Fruit fly (Drosophila melanogaster) whole organism, embryonic: ENCODE measurements around the gene gkt.

Source experiments
- Bdp1 ChIP-seq: fragments of 200-800 bp; sonication (Bioruptor generic); optimal IDR thresholded peaks from 3 replicates; lab custom pipeline; 2016; ENCODE audit warnings: missing biosample characterization, missing genetic modification characterization
- Bgb ChIP-seq: fragments of 200-800 bp; sonication (Bioruptor generic); IDR thresholded peaks from 2 replicates; pipeline ENCODE4 v1.3.6; 2022; ENCODE audit warnings: missing biosample characterization, missing genetic modification characterization; ENCODE audit not compliant: partially characterized antibody
- CG12071 ChIP-seq: fragments of 200-800 bp; sonication (Bioruptor generic); optimal IDR thresholded peaks from 3 replicates; lab custom pipeline; 2018; ENCODE audit warnings: missing biosample characterization, mild to moderate bottlenecking, missing genetic modification characterization
- CG12236 ChIP-seq: fragments of 200-800 bp; sonication (Bioruptor generic); optimal IDR thresholded peaks from 2 replicates; lab custom pipeline; 2016; ENCODE audit warnings: missing biosample characterization, missing genetic modification characterization
- CG12769 ChIP-seq: fragments of 200-800 bp; sonication (Bioruptor generic); optimal IDR thresholded peaks from 2 replicates; lab custom pipeline; 2019; ENCODE audit warnings: missing biosample characterization, mild to moderate bottlenecking, missing genetic modification characterization, moderate library complexity
- CG13287 ChIP-seq: fragments of 200-800 bp; sonication (Bioruptor generic); IDR thresholded peaks from 2 replicates; pipeline ENCODE4 v1.3.6; 2022; ENCODE audit warnings: missing biosample characterization, missing genetic modification characterization; ENCODE audit not compliant: partially characterized antibody
- CG13624 ChIP-seq: fragments of 200-800 bp; sonication (Bioruptor generic); optimal IDR thresholded peaks from 2 replicates; lab custom pipeline; 2016; ENCODE audit warnings: missing biosample characterization, missing genetic modification characterization
- CG14860 ChIP-seq: fragments of 200-800 bp; sonication (Bioruptor generic); IDR thresholded peaks from 3 replicates; pipeline ENCODE4 v1.3.6; 2022; ENCODE audit warnings: missing biosample characterization, missing genetic modification characterization; ENCODE audit not compliant: partially characterized antibody
- CG1647 ChIP-seq: fragments of 200-800 bp; sonication (Bioruptor generic); optimal IDR thresholded peaks from 3 replicates; lab custom pipeline; 2016; ENCODE audit warnings: missing biosample characterization, missing genetic modification characterization
- CG16813 ChIP-seq: fragments of 200-800 bp; sonication (Bioruptor generic); IDR thresholded peaks from 3 replicates; pipeline ENCODE4 v1.3.6; 2022; ENCODE audit warnings: missing biosample characterization, missing genetic modification characterization; ENCODE audit not compliant: partially characterized antibody
- CG16815 ChIP-seq: fragments of 200-800 bp; sonication (Bioruptor generic); optimal IDR thresholded peaks from 3 replicates; lab custom pipeline; 2017; ENCODE audit warnings: missing biosample characterization, mild to moderate bottlenecking, missing genetic modification characterization
- CG2199 ChIP-seq: fragments of 200-800 bp; sonication (Bioruptor generic); IDR thresholded peaks from 3 replicates; pipeline ENCODE4 v1.3.6; 2022; ENCODE audit warnings: missing biosample characterization, missing genetic modification characterization
- CG34224 ChIP-seq: fragments of 200-800 bp; sonication (Bioruptor generic); IDR thresholded peaks from 3 replicates; pipeline ENCODE4 v1.3.6; 2022; ENCODE audit warnings: missing biosample characterization, missing genetic modification characterization; ENCODE audit not compliant: partially characterized antibody
- CG3726 ChIP-seq: fragments of 200-800 bp; sonication (Bioruptor generic); IDR thresholded peaks from 3 replicates; pipeline ENCODE4, ENCODE4 v1.3.6; 2022; ENCODE audit warnings: missing biosample characterization, missing genetic modification characterization
- CG3995 ChIP-seq: fragments of 200-800 bp; sonication (Bioruptor generic); optimal IDR thresholded peaks from 3 replicates; lab custom pipeline; 2016; ENCODE audit warnings: missing biosample characterization, missing genetic modification characterization
- CG42726 ChIP-seq: fragments of 200-800 bp; sonication (Bioruptor generic); IDR thresholded peaks from 2 replicates; pipeline ENCODE4 v1.3.6; 2022; ENCODE audit warnings: missing biosample characterization, missing genetic modification characterization; ENCODE audit not compliant: partially characterized antibody
- CG6791 ChIP-seq: fragments of 200-800 bp; sonication (Bioruptor generic); IDR thresholded peaks from 3 replicates; pipeline ENCODE4 v1.3.6; 2022; ENCODE audit warnings: missing biosample characterization, missing genetic modification characterization; ENCODE audit not compliant: partially characterized antibody
- Dad ChIP-seq: fragments of 200-800 bp; sonication (Bioruptor generic); optimal IDR thresholded peaks from 3 replicates; lab custom pipeline; 2016; ENCODE audit warnings: missing biosample characterization, missing genetic modification characterization
- Dek ChIP-seq: fragments of 200-800 bp; sonication (Bioruptor generic); optimal IDR thresholded peaks from 3 replicates; lab custom pipeline; 2019; ENCODE audit warnings: missing biosample characterization, mild to moderate bottlenecking, missing genetic modification characterization, moderate library complexity
- E2f1 ChIP-seq: fragments of 200-800 bp; sonication (Bioruptor generic); IDR thresholded peaks from 2 replicates; pipeline ENCODE4 v1.3.6; 2022; ENCODE audit warnings: missing biosample characterization, missing genetic modification characterization
- Elba2 ChIP-seq: fragments of 200-800 bp; sonication (Bioruptor generic); optimal IDR thresholded peaks from 3 replicates; lab custom pipeline; 2016; ENCODE audit warnings: missing biosample characterization, missing genetic modification characterization
- HLH4C ChIP-seq: fragments of 200-800 bp; sonication (Bioruptor generic); IDR thresholded peaks from 3 replicates; pipeline ENCODE4 v1.3.6; 2022; ENCODE audit warnings: missing biosample characterization, missing genetic modification characterization; ENCODE audit not compliant: partially characterized antibody
- Pdp1 ChIP-seq, 2 experiments: fragments of 200-800 bp; sonication (Bioruptor generic); optimal IDR thresholded peaks; 3 replicates each; lab custom pipeline; 2016; ENCODE audit warnings: missing biosample characterization in 2 of 2, missing genetic modification characterization in 2 of 2, mild to moderate bottlenecking in 1 of 2, moderate library complexity in 1 of 2
- Rfx ChIP-seq: fragments of 200-800 bp; sonication (Bioruptor generic); IDR thresholded peaks from 2 replicates; pipeline ENCODE4 v1.3.6; 2022; ENCODE audit warnings: missing biosample characterization, missing genetic modification characterization
- Scr ChIP-seq: fragments of 200-800 bp; sonication (Bioruptor generic); IDR thresholded peaks from 2 replicates; pipeline ENCODE4 v1.3.6; 2022; ENCODE audit warnings: missing biosample characterization, missing genetic modification characterization; ENCODE audit not compliant: partially characterized antibody
- al ChIP-seq: fragments of 200-800 bp; sonication (Bioruptor generic); IDR thresholded peaks from 2 replicates; pipeline ENCODE4 v1.3.6; 2022; ENCODE audit warnings: missing biosample characterization, missing genetic modification characterization
- amos ChIP-seq: fragments of 200-800 bp; sonication (Bioruptor generic); IDR thresholded peaks from 2 replicates; pipeline ENCODE4 v1.3.6; 2022; ENCODE audit warnings: missing biosample characterization, missing genetic modification characterization; ENCODE audit not compliant: partially characterized antibody
- ara ChIP-seq: fragments of 200-800 bp; sonication (Bioruptor generic); IDR thresholded peaks from 2 replicates; pipeline ENCODE4 v1.3.6; 2022; ENCODE audit warnings: missing biosample characterization, missing genetic modification characterization
- ato ChIP-seq: fragments of 200-800 bp; sonication (Bioruptor generic); IDR thresholded peaks from 2 replicates; pipeline ENCODE4 v1.3.6; 2022; ENCODE audit warnings: missing biosample characterization, missing genetic modification characterization; ENCODE audit not compliant: partially characterized antibody
- cas ChIP-seq: fragments of 200-800 bp; sonication (Bioruptor generic); IDR thresholded peaks from 2 replicates; pipeline ENCODE4 v1.3.6; 2022; ENCODE audit warnings: missing biosample characterization, missing genetic modification characterization
- chinmo ChIP-seq: fragments of 200-800 bp; sonication (Bioruptor generic); IDR thresholded peaks from 4 replicates; pipeline ENCODE4 v1.3.6; 2022; ENCODE audit warnings: missing biosample characterization, missing genetic modification characterization; ENCODE audit not compliant: partially characterized antibody
- chm ChIP-seq: fragments of 200-800 bp; sonication (Bioruptor generic); IDR thresholded peaks from 2 replicates; pipeline ENCODE4 v1.3.6; 2022; ENCODE audit warnings: missing biosample characterization, missing genetic modification characterization
- crol ChIP-seq: fragments of 200-800 bp; sonication (Bioruptor generic); IDR thresholded peaks from 2 replicates; pipeline ENCODE4 v1.3.6; 2022; ENCODE audit warnings: missing biosample characterization, missing genetic modification characterization
- dati ChIP-seq: fragments of 200-800 bp; sonication (Bioruptor generic); IDR thresholded peaks from 2 replicates; pipeline ENCODE4 v1.3.6; 2022; ENCODE audit warnings: missing biosample characterization, missing genetic modification characterization
- exex ChIP-seq: fragments of 200-800 bp; sonication (Bioruptor generic); optimal IDR thresholded peaks from 4 replicates; lab custom pipeline; 2018; ENCODE audit warnings: missing biosample characterization, mild to moderate bottlenecking, missing genetic modification characterization, moderate library complexity
- hb ChIP-seq: fragments of 200-800 bp; sonication (Bioruptor generic); IDR thresholded peaks from 3 replicates; pipeline ENCODE4 v1.3.6; 2022; ENCODE audit warnings: missing biosample characterization, missing genetic modification characterization; ENCODE audit not compliant: partially characterized antibody
- knrl ChIP-seq: fragments of 200-800 bp; sonication (Bioruptor generic); IDR thresholded peaks from 3 replicates; pipeline ENCODE4 v1.3.6; 2022; ENCODE audit warnings: missing biosample characterization, missing genetic modification characterization; ENCODE audit not compliant: partially characterized antibody
- mld ChIP-seq: fragments of 200-800 bp; sonication (Bioruptor generic); IDR thresholded peaks from 3 replicates; pipeline ENCODE4 v1.3.6; 2022; ENCODE audit warnings: missing biosample characterization, missing genetic modification characterization; ENCODE audit not compliant: partially characterized antibody
- nerfin-2 ChIP-seq: fragments of 200-800 bp; sonication (Bioruptor generic); IDR thresholded peaks from 2 replicates; pipeline ENCODE4 v1.3.6; 2022; ENCODE audit warnings: missing biosample characterization, missing genetic modification characterization; ENCODE audit not compliant: partially characterized antibody
- nmo ChIP-seq: fragments of 200-800 bp; sonication (Bioruptor generic); optimal IDR thresholded peaks from 2 replicates; lab custom pipeline; 2018; ENCODE audit warnings: missing biosample characterization, mild to moderate bottlenecking, missing genetic modification characterization, moderate library complexity
- onecut ChIP-seq: fragments of 200-800 bp; sonication (Bioruptor generic); IDR thresholded peaks from 2 replicates; pipeline ENCODE4 v1.3.6; 2022; ENCODE audit warnings: missing biosample characterization, missing genetic modification characterization
- peb ChIP-seq: fragments of 200-800 bp; sonication (Bioruptor generic); IDR thresholded peaks from 2 replicates; pipeline ENCODE4 v1.3.6; 2022; ENCODE audit warnings: missing biosample characterization, missing genetic modification characterization
- slp2 ChIP-seq: fragments of 200-800 bp; sonication (Bioruptor generic); optimal IDR thresholded peaks from 2 replicates; lab custom pipeline; 2016; ENCODE audit warnings: missing biosample characterization, missing genetic modification characterization
- tna ChIP-seq: fragments of 200-800 bp; sonication (Bioruptor generic); IDR thresholded peaks from 2 replicates; pipeline ENCODE4 v1.3.6; 2022; ENCODE audit warnings: missing biosample characterization, missing genetic modification characterization; ENCODE audit not compliant: partially characterized antibody
- zen2 ChIP-seq: fragments of 200-800 bp; sonication (Bioruptor generic); IDR thresholded peaks from 3 replicates; pipeline ENCODE4 v1.3.6; 2022; ENCODE audit warnings: missing biosample characterization, missing genetic modification characterization; ENCODE audit not compliant: partially characterized antibody
- zfh1 ChIP-seq: fragments of 200-800 bp; sonication (Bioruptor generic); IDR thresholded peaks from 3 replicates; pipeline ENCODE4 v1.3.6; 2022; ENCODE audit warnings: missing biosample characterization, missing genetic modification characterization

The gkt gene

DNA sequence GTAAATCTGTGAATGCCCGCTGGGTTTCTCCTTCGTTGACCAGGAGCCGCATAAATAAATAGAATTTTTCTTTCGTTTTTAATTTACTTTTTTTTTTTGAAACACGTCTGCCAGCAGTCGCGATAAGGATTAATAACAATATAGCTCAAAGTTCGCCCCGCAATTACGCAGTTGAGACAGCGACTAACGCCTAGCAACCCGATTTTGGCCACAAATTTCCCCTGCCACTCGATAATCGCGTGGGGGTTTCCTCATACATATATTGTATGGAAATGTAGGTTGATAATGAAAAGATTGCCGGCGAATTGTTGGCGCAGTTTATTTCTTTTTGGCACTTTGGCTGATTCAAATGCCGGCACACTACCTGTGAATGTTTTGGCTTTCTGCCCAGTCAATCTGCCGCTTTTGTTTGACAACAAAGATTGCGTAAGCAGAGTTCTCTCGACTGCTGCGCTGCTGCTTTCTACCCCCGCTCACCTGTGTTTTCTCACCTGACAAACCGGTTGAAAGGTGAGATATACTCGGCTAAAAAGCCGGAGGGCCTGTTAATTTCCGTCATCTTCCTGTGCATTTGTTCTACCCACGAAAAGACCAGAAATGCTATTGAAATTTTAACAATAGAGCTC is 5.4 kb downstream of the gkt start (continued):
- peak in 1 of 2 experiments; percentile 97 for TF ChIP-seq Pdp1 (GFP tag; optimal IDR thresholded peaks at IDR 0.05; lab: Kevin White, UChicago)
- peak; percentile 70 for TF ChIP-seq exex (tag; lab: Kevin White, UChicago)
- no peak for TF ChIP-seq Dek (tag; lab: Kevin White, UChicago)
- 0 out of 3 replicates have a peak, but pooled peaks have one; percentile 32 for TF ChIP-seq CG34224 (GFP tag; lab: Robert Waterston, UW)
- TF ChIP-seq Rfx = peak; percentile 31; the same call in 1 of the 2 replicates
- no peak for TF ChIP-seq CG12071 (GFP tag; lab: Kevin White, UChicago)
- TF ChIP-seq slp2 = no peak
- no peak for TF ChIP-seq CG16815
- no peak for TF ChIP-seq peb (GFP tag; lab: Robert Waterston, UW)
- TF ChIP-seq onecut = no peak
- TF ChIP-seq CG12769 (tag; lab: Kevin White, UChicago) = peak; percentile 65
- no peak for TF ChIP-seq CG1647 (GFP tag; lab: Kevin White, UChicago)
- TF ChIP-seq Elba2 (GFP tag; lab: Kevin White, UChicago) = no peak
- no peak for TF ChIP-seq zfh1 (GFP tag; lab: Robert Waterston, UW)
- no peak for TF ChIP-seq CG3995 (GFP tag; lab: Kevin White, UChicago)
- peak; percentile 55; the same call in 1 of the 2 replicates for TF ChIP-seq crol
- 0 out of 3 replicates have a peak, but pooled peaks have one; percentile 28 for TF ChIP-seq CG2199

DNA sequence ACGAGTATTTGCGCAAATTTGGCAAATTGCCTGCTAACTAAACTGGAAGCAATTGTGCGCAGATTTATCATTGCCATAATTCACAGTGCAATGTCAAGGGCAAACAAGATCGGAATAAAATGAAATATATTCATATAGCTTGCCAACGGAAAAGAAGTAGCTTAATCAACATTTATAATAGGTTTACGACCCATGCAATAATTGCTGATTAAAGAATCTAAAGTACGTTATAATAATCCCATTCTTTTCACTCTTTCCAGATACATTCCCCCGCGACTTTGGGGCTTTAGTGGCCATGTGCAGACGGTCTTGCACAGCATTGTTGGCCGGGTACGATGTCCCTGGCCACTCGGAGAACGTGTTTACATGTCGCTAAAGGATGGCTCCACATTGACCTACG is 7.0 kb downstream of the gkt start:
- no peak for TF ChIP-seq dati (GFP tag; lab: Robert Waterston, UW)
- TF ChIP-seq Dad (GFP tag; lab: Kevin White, UChicago) = no peak
- TF ChIP-seq ara = no peak
- no peak for TF ChIP-seq nmo
- no peak for TF ChIP-seq al
- TF ChIP-seq CG13624 (GFP tag; lab: Kevin White, UChicago) = no peak
- TF ChIP-seq E2f1 (GFP tag; lab: Robert Waterston, UW) = no peak
- TF ChIP-seq cas (GFP tag; lab: Robert Waterston, UW) = no peak
- no peak for TF ChIP-seq CG3726 (GFP tag; lab: Robert Waterston, UW)
- TF ChIP-seq CG12236 (GFP tag; lab: Kevin White, UChicago) = no peak

DNA sequence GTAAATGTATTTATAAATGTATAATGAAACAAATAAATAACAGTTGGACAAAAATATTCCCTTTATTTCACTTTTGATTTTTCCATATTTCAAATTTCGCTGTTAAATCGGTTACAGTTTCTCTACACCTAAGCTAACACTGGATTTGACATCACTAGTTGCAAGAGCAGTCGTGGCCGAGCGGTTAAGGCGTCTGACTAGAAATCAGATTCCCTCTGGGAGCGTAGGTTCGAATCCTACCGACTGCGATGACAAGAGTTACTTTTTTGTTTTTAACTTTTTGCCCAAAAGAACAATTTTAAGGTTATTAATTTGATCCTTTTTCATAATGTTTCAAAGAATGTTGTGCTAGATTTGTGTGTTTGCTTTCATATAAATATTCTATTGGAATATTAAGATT is 9.7 kb downstream of the gkt start:
- TF ChIP-seq chinmo = 0 out of 4 replicates have a peak, but pooled peaks have one; percentile 65
- TF ChIP-seq CG16813 (GFP tag; lab: Robert Waterston, UW) = peak; percentile 89
- TF ChIP-seq zen2 (GFP tag; lab: Robert Waterston, UW) = peak; percentile 77; the same call in 2 of the 3 replicates
- peak; percentile 88 for TF ChIP-seq CG42726 (GFP tag; lab: Robert Waterston, UW)
- TF ChIP-seq Bgb = peak; percentile 87
- peak; percentile 25; the same call in 1 of the 2 replicates for TF ChIP-seq chm (GFP tag; lab: Robert Waterston, UW)
- peak; percentile 75; the same call in 1 of the 2 replicates for TF ChIP-seq ato (GFP tag; lab: Robert Waterston, UW)
- peak; percentile 62 for TF ChIP-seq knrl
- TF ChIP-seq tna = peak; percentile 88
- peak; percentile 64 for TF ChIP-seq hb (GFP tag; lab: Robert Waterston, UW)
- peak; percentile 80 for TF ChIP-seq HLH4C (GFP tag; lab: Robert Waterston, UW)
- TF ChIP-seq CG13287 = peak; percentile 56; the same call in 1 of the 2 replicates
- peak; percentile 91 for TF ChIP-seq mld
- peak; percentile 74 for TF ChIP-seq Scr (GFP tag; lab: Robert Waterston, UW)
- TF ChIP-seq nerfin-2 (GFP tag; lab: Robert Waterston, UW) = peak; percentile 89
- peak; percentile 93 for TF ChIP-seq CG6791 (GFP tag; lab: Robert Waterston, UW)
- TF ChIP-seq Bdp1 (GFP tag; lab: Kevin White, UChicago) = peak; percentile 96
- TF ChIP-seq CG14860 = peak; percentile 85
- peak; percentile 87 for TF ChIP-seq amos (GFP tag; lab: Robert Waterston, UW)
